Fruit fly (Drosophila melanogaster): ENCODE results near the gene CG33648.
A peak's percentile ranks its signal among the peaks of the same experiment; 100 is the strongest.

Gene CG33648

DNA sequence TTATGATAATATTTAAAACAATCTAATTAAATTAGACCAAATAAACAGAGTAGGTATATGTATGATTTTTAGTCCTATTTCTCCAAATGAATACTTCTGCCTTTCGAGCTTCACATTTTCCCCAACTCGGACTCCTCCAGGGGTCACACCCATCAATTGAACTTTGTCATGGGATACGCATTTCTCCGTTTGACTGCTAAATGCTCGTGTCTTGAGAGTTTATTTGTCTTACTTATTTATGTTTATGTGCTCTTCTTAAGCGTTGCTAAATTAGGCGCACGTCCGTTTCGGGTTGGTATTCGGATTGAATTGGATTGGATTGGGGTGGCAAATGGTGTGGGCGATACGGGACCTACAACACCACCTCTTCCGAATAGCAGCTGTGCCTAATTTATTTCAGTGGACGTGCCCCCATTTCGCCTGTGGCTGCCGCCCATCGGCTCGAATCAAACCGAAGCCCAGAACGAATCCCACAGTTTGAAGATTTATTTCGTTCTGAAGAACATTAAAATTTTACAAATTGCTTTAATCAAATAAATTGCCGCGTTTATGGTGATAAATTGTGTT lies 47.5 kb upstream of the CG33648 start (continued):
- TF ChIP-seq CG6791 (GFP tag; IDR thresholded peaks at IDR 0.05; ENCODE audit: partially characterized antibody) (no peak), CG12104 (GFP tag; optimal IDR thresholded peaks at IDR 0.05) (no peak), tap (tag; optimal IDR thresholded peaks at IDR 0.05) (no peak), ind (GFP tag; optimal IDR thresholded peaks at IDR 0.05) (no peak), NC2β (GFP tag; optimal IDR thresholded peaks at IDR 0.05) (no peak), esg (GFP tag; conservative IDR thresholded peaks at IDR 0.05) (no peak), CG8089 (GFP tag; optimal IDR thresholded peaks at IDR 0.05) (no peak), ro (GFP tag; IDR thresholded peaks at IDR 0.05) (no peak), CG4404 (GFP tag; IDR thresholded peaks at IDR 0.05) (no peak), CG8478 (optimal IDR thresholded peaks at IDR 0.05) (no peak), Sox102F (GFP tag; optimal IDR thresholded peaks at IDR 0.05) (no peak), CG11504 (tag; optimal IDR thresholded peaks at IDR 0.05) (peak; percentile 19), CG12155 (GFP tag; optimal IDR thresholded peaks at IDR 0.05) (no peak), CG4854 (GFP tag; optimal IDR thresholded peaks at IDR 0.05) (no peak), Lhr (GFP tag; optimal IDR thresholded peaks at IDR 0.05) (no peak), CG3838 (GFP tag; optimal IDR thresholded peaks at IDR 0.05) (no peak), CG8924 (tag; optimal IDR thresholded peaks at IDR 0.05) (no peak), Dp (GFP tag; optimal IDR thresholded peaks at IDR 0.05) (no peak), Dfd (GFP tag; optimal IDR thresholded peaks at IDR 0.05) (no peak), CG15601 (tag; optimal IDR thresholded peaks at IDR 0.05) (no peak), CG1792 (GFP tag; optimal IDR thresholded peaks at IDR 0.05) (no peak), CG31441 (GFP tag; IDR thresholded peaks at IDR 0.05) (no peak), ewg (GFP tag; optimal IDR thresholded peaks at IDR 0.05) (no peak), pb (GFP tag; optimal IDR thresholded peaks at IDR 0.05) (no peak), Ptx1 (GFP tag; IDR thresholded peaks at IDR 0.05) (0 out of 2 replicates have a peak, but pooled peaks have one; percentile 17), CG17359 (tag; optimal IDR thresholded peaks at IDR 0.05) (peak; percentile 6), seq (GFP tag; IDR thresholded peaks at IDR 0.05) (no peak), ranshi (GFP tag; IDR thresholded peaks at IDR 0.05) (no peak), Ravus (GFP tag; IDR thresholded peaks at IDR 0.05) (no peak), gem (tag; optimal IDR thresholded peaks at IDR 0.05) (peak; percentile 26), abd-A (tag; optimal IDR thresholded peaks at IDR 0.05) (no peak), Sox100B (GFP tag; optimal IDR thresholded peaks at IDR 0.05) (no peak), CG4730 (GFP tag; IDR thresholded peaks at IDR 0.05) (no peak), CG12744 (GFP tag; optimal IDR thresholded peaks at IDR 0.05) (no peak), Hr78 (GFP tag; optimal IDR thresholded peaks at IDR 0.05) (peak in 1 of 2 experiments; percentile 68), Xrp1 (GFP tag; IDR thresholded peaks at IDR 0.05) (no peak), sd (tag; optimal IDR thresholded peaks at IDR 0.05) (peak; percentile 31), grau (tag; optimal IDR thresholded peaks at IDR 0.05) (peak; percentile 25), cato (GFP tag; optimal IDR thresholded peaks at IDR 0.05; ENCODE audit: borderline replicate concordance) (no peak), ash1 (GFP tag; optimal IDR thresholded peaks at IDR 0.05) (no peak), lilli (GFP tag; optimal IDR thresholded peaks at IDR 0.05) (no peak), inv (GFP tag; IDR thresholded peaks at IDR 0.05; ENCODE audit: partially characterized antibody) (no peak), Atf-2 (GFP tag; optimal IDR thresholded peaks at IDR 0.05) (no peak), az2 (GFP tag; optimal IDR thresholded peaks at IDR 0.05) (peak; percentile 6), CG16815 (GFP tag; optimal IDR thresholded peaks at IDR 0.05) (no peak), bsh (GFP tag; optimal IDR thresholded peaks at IDR 0.05) (no peak), dmrt99B (tag; optimal IDR thresholded peaks at IDR 0.05) (peak; percentile 17), CG13624 (GFP tag; optimal IDR thresholded peaks at IDR 0.05) (no peak), fru (optimal IDR thresholded peaks at IDR 0.05) (no peak), lmd (GFP tag; IDR thresholded peaks at IDR 0.05) (no peak), CG11085 (GFP tag; IDR thresholded peaks at IDR 0.05) (no peak), pnt (GFP tag; optimal IDR thresholded peaks at IDR 0.05) (no peak)

Data from whole organism, embryonic.